Fruit fly (Drosophila melanogaster) S2 (cell line): ENCODE data around the gene snky.

ENCODE experiments used
- CG8478 ChIP-seq: fragments of >200 bp; optimal IDR thresholded peaks from 2 replicates; lab custom pipeline; 2018
- CTCF ChIP-seq, 2 experiments: fragments of >200 bp; optimal IDR thresholded peaks; 2 replicates each; lab custom pipeline; 2018

The snky gene

DNA sequence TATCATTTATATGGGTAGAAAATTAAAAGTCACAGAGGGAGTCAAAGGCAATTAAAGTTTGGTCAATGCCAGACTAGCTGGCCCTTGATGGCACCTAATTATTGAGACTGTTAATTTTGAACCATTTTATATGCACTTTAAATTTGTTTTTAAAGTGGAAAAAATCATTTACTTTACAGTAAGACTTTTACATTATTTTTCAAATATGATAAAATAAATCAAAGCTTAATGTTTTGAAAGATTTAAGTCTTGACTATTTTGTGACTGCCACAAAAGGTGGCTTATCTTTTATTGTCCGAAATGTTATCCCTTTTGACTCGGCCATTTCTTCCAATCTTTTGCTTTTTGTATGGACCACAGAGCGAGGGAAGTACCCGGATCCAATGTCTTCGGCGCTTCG, at the start of gene snky:
Gene snky (plus strand): TSS at position 301 of the 400 bp plus-strand sequence.
- no peak for TF ChIP-seq CTCF (optimal IDR thresholded peaks at IDR 0.05; lab: Kevin White, UChicago)
- TF ChIP-seq CG8478 (lab: Kevin White, UChicago), result no peak

dm6 chr3L:13133140-13133539, 41.1 kb upstream of the snky start:
- no peak for TF ChIP-seq CTCF (optimal IDR thresholded peaks at IDR 0.05; lab: Kevin White, UChicago)
- TF ChIP-seq CG8478 (lab: Kevin White, UChicago), result no peak

DNA sequence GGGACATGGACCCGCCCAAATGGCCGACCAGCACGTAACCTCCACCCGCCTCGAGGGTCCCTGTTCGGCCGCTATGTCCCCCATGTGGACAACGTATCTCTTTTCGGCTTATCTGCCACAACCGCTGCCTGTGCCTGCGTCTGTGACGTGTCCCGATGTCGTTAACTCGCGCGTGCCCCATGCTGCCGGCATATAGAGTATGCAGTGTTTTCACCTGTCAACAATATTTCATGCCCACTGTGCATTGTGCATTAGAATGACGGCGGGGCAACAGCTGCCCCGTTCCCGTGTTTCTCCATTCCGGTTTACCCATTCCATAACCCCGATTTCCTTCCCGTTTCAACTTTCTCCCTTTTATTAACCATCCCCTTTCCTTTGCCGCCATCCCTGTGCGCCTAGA, 39.4 kb upstream of the snky start:
- TF ChIP-seq CG8478 (lab: Kevin White, UChicago) (no peak), CTCF (optimal IDR thresholded peaks at IDR 0.05; lab: Kevin White, UChicago) (no peak)

- TF ChIP-seq CTCF (optimal IDR thresholded peaks at IDR 0.05; lab: Kevin White, UChicago) (no peak), CG8478 (lab: Kevin White, UChicago) (no peak)
Measured at dm6 chr3L:13135382-13135928, 38.8 kb upstream of the snky start.

DNA sequence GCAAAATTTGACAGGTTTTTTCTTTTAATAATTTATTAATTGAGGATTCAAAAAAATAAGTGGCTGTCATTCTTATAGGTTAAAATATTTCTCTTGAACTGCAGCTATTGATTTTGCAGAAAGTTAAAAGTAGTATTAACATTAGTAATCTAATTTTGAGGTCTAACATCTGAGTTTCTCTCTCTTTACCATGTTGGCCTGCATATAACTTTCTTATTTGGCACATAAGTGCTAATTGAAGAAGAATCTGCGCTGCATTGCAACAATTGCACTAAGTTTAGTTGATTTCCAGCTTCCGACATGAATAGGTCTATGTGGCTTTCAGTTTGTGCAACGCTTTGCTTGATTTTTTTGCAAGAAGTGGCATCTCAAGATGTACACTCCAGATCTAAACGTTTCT, 38.3 kb upstream of the snky start, which contains the start of gene CG33262:
Gene CG33262 (plus strand): TSS at position 301 of the 400 bp plus-strand sequence.
- TF ChIP-seq CG8478 (lab: Kevin White, UChicago) (no peak), CTCF (optimal IDR thresholded peaks at IDR 0.05; lab: Kevin White, UChicago) (no peak)

dm6 chr3L:13137394-13137793, 36.9 kb upstream of the snky start:
- TF ChIP-seq CTCF (optimal IDR thresholded peaks at IDR 0.05; lab: Kevin White, UChicago) (no peak), CG8478 (lab: Kevin White, UChicago) (no peak)

- TF ChIP-seq CTCF (optimal IDR thresholded peaks at IDR 0.05; lab: Kevin White, UChicago) (no peak), CG8478 (lab: Kevin White, UChicago) (no peak)
Measured at dm6 chr3L:13145021-13145420, 29.3 kb upstream of the snky start.

- TF ChIP-seq CG8478 (lab: Kevin White, UChicago) (no peak), CTCF (optimal IDR thresholded peaks at IDR 0.05; lab: Kevin White, UChicago) (peak; percentile 73 to 81)
Measured at dm6 chr3L:13146491-13146890, 27.8 kb upstream of the snky start.

dm6 chr3L:13153915-13154542, 20.2 kb upstream of the snky start:
- TF ChIP-seq CTCF (optimal IDR thresholded peaks at IDR 0.05; lab: Kevin White, UChicago), result no peak
- TF ChIP-seq CG8478 (lab: Kevin White, UChicago), result no peak

- TF ChIP-seq CG8478 (lab: Kevin White, UChicago) (no peak), CTCF (optimal IDR thresholded peaks at IDR 0.05; lab: Kevin White, UChicago) (no peak)
Measured at dm6 chr3L:13155276-13155675, 19.0 kb upstream of the snky start.

DNA sequence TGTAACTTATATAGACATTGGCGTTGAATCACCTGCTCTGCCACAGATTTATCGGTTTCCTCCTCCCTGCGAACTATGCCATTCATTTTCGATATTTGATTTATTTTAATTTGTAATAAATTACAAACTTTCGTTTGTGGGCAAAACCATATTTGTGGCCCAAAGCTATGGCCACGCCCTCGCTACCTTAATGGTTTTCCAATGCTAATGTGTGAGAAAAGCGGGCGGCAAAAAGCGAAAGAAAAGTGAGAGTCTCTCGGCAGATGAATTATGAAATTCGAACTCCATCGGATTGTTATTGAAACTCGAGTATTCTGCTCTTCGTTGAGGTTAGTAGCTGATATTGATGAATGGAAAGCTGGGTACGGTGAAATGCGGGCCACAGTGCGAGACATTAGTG, 5.0 kb upstream of the snky start:
- TF ChIP-seq CTCF (optimal IDR thresholded peaks at IDR 0.05; lab: Kevin White, UChicago), result no peak
- TF ChIP-seq CG8478 (lab: Kevin White, UChicago), result no peak

- no peak for TF ChIP-seq CG8478 (lab: Kevin White, UChicago)
- no peak for TF ChIP-seq CTCF (optimal IDR thresholded peaks at IDR 0.05; lab: Kevin White, UChicago)
Measured at dm6 chr3L:13170251-13170761, 4.0 kb upstream of the snky start.

dm6 chr3L:13172949-13173348, 1.3 kb upstream of the snky start:
- TF ChIP-seq CG8478 (lab: Kevin White, UChicago), result no peak
- no peak for TF ChIP-seq CTCF (optimal IDR thresholded peaks at IDR 0.05; lab: Kevin White, UChicago)

DNA sequence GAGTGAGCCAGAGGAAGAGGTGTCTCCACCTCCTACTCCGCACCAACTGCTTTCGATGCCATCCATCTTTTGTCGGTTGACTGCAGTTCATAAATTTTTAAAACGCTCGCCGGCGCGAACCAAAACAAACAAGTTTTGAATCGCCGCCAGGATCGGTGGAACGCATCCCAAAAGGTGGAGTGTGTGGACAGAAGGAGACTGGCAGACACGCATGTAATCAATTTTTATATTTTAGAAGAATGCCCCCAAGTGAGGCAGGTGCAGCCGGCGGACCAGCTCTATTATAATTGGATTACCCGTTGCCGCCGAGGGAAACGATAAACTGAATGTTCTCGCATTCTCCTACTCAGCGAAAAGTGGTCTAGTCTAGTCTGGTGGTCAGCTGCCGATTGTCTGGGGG, 541 bp upstream of the snky start:
- TF ChIP-seq CG8478 (lab: Kevin White, UChicago), result no peak
- TF ChIP-seq CTCF (optimal IDR thresholded peaks at IDR 0.05; lab: Kevin White, UChicago), result no peak

DNA sequence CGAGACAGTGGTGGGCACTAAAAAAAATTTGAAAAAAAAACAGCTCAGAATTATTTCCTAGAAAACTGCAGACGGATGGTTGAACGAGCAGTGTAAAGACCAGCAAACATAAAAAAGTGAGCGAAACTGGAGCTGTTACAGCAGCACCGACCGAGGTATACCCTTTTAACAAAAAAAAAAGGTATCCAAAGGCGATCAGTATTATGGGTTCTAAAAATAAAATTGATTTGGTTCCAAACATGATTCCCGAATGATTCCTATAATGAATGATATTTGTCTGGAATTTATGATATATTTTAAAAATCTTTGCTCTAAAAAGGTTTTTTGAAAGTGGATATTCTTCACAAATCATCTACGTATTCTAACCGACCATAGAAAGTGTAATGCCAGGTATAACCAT, 3.9 kb downstream of the snky start:
- TF ChIP-seq CTCF (optimal IDR thresholded peaks at IDR 0.05; lab: Kevin White, UChicago), result no peak
- TF ChIP-seq CG8478 (lab: Kevin White, UChicago), result no peak

DNA sequence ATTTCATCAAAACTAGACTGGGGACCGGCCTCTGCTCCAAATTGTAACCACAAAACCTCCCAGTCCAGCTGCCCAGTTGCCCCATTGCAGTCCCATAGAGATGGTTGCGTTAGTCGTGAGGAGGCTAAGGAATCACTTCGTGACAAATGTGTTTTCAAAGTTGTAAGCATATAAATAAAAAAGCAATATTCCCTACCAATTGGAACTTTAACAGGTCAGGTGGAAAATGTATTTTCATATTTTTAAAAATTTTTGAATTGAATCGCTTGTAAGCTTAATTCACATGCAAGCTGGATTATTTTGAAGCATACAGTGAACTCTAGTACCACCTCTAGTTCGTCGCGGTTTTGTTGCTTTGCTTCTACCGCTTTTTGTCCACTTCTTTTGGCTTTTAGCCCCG, 6.1 kb downstream of the snky start:
- TF ChIP-seq CG8478 (lab: Kevin White, UChicago) (no peak), CTCF (optimal IDR thresholded peaks at IDR 0.05; lab: Kevin White, UChicago) (no peak)
